Worm (Caenorhabditis elegans) whole organism, L4/young adult: ENCODE data around the gene ZC84.1.

Experiments
- W03F9.2 ChIP-seq: fragments of 150-350 bp; optimal IDR thresholded peaks from 2 replicates; lab custom pipeline; 2014; ENCODE audit warnings: missing biosample characterization, missing genetic modification characterization
- dao-5 ChIP-seq: sonication (generic microtip); optimal IDR thresholded peaks from 2 replicates; lab custom pipeline; 2016; ENCODE audit warnings: missing genotype, missing genetic modification characterization, moderate library complexity, missing compliant biosample characterization
- him-1 ChIP-seq: sonication (generic microtip); optimal IDR thresholded peaks from 2 replicates; lab custom pipeline; 2016; ENCODE audit warnings: missing genotype, missing genetic modification reagents, missing genetic modification characterization, missing compliant biosample characterization

DNA sequence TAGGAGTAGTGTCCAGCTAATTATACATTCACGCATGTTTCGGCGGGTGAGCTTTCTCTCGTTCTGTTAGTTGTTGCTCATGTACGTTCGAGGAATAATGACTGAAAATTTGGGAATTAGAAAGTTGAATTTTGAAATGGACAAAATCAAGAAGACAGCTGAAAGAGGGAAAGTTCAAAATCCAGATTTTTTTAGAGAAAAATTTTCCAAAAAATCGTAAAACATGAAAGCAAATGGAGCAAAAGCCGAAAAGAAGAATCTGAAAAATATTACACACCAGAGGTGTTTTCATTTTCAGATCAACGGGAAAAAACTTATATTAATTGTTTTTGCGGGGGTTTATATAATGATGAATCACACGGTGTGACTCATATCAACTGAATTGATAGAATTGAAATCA lies 33.4 kb downstream of the ZC84.1 start, which contains the start of gene ina-1:
- TF ChIP-seq him-1 (tag; lab: Kevin White, UChicago): no peak
- TF ChIP-seq dao-5 (tag; lab: Kevin White, UChicago): no peak
- no peak for TF ChIP-seq W03F9.2
